Fruit fly (Drosophila melanogaster) whole organism, embryonic: ENCODE data around the gene mRpL27.
A peak's percentile ranks its signal among the peaks of the same experiment; 100 is the strongest.

Experiments
- ATbp ChIP-seq: fragments of 200-800 bp; sonication (Bioruptor generic); optimal IDR thresholded peaks from 2 replicates; lab custom pipeline; 2017; ENCODE audit warnings: missing biosample characterization, mild to moderate bottlenecking, missing genetic modification characterization, missing genetic modification reagents
- Asciz ChIP-seq: fragments of 200-800 bp; sonication (Bioruptor generic); optimal IDR thresholded peaks from 2 replicates; lab custom pipeline; 2017; ENCODE audit warnings: missing biosample characterization, mild to moderate bottlenecking, missing genetic modification characterization, missing genetic modification reagents
- BtbVII ChIP-seq: fragments of 200-800 bp; sonication (Bioruptor generic); optimal IDR thresholded peaks from 3 replicates; lab custom pipeline; 2017; ENCODE audit warnings: missing biosample characterization, mild to moderate bottlenecking, missing genetic modification characterization
- CG10462 ChIP-seq: fragments of 200-800 bp; sonication (Bioruptor generic); optimal IDR thresholded peaks from 2 replicates; lab custom pipeline; 2016; ENCODE audit warnings: missing biosample characterization, missing genetic modification characterization
- CG10565 ChIP-seq: fragments of 200-800 bp; sonication (Bioruptor generic); optimal IDR thresholded peaks from 3 replicates; lab custom pipeline; 2016; ENCODE audit warnings: missing biosample characterization, mild to moderate bottlenecking, missing genetic modification characterization
- CG11093 ChIP-seq: fragments of 200-800 bp; sonication (Bioruptor generic); IDR thresholded peaks from 3 replicates; pipeline ENCODE4 v1.3.6; 2022; ENCODE audit warnings: missing biosample characterization, missing genetic modification characterization
- CG13296 ChIP-seq: fragments of 200-800 bp; sonication (Bioruptor generic); optimal IDR thresholded peaks from 3 replicates; lab custom pipeline; 2018; ENCODE audit warnings: missing biosample characterization, mild to moderate bottlenecking, missing genetic modification characterization
- CG14667 ChIP-seq: fragments of 200-800 bp; sonication (Bioruptor generic); IDR thresholded peaks from 2 replicates; pipeline ENCODE4 v1.3.6; 2022; ENCODE audit warnings: missing biosample characterization, missing genetic modification characterization
- CG15269 ChIP-seq: fragments of 200-800 bp; sonication (Bioruptor generic); optimal IDR thresholded peaks from 2 replicates; lab custom pipeline; 2018; ENCODE audit warnings: missing biosample characterization, mild to moderate bottlenecking, missing genetic modification characterization, moderate library complexity
- CG17829 ChIP-seq: fragments of 200-800 bp; optimal IDR thresholded peaks from 2 replicates; lab custom pipeline; 2019; ENCODE audit warnings: missing biosample characterization, mild to moderate bottlenecking, missing genetic modification characterization, moderate library complexity
- CG17912 ChIP-seq: fragments of 200-800 bp; sonication (Bioruptor generic); optimal IDR thresholded peaks from 2 replicates; lab custom pipeline; 2018; ENCODE audit warnings: missing biosample characterization, mild to moderate bottlenecking, missing genetic modification characterization
- CG18262 ChIP-seq: fragments of 200-800 bp; optimal IDR thresholded peaks from 3 replicates; lab custom pipeline; 2019; ENCODE audit warnings: missing biosample characterization, mild to moderate bottlenecking, missing genetic modification characterization, moderate library complexity
- CG18476 ChIP-seq: fragments of 200-800 bp; sonication (Bioruptor generic); optimal IDR thresholded peaks from 2 replicates; lab custom pipeline; 2016; ENCODE audit warnings: missing biosample characterization, mild to moderate bottlenecking, missing genetic modification characterization
- CG2712 ChIP-seq: fragments of 200-800 bp; optimal IDR thresholded peaks from 3 replicates; lab custom pipeline; 2019; ENCODE audit warnings: missing biosample characterization, mild to moderate bottlenecking, missing genetic modification characterization, moderate library complexity
- CG31441 ChIP-seq: fragments of 200-800 bp; sonication (Bioruptor generic); IDR thresholded peaks from 2 replicates; pipeline ENCODE4 v1.3.6; 2022; ENCODE audit warnings: missing biosample characterization, missing genetic modification characterization
- CG6272 ChIP-seq: fragments of 200-800 bp; sonication (Bioruptor generic); IDR thresholded peaks from 2 replicates; pipeline ENCODE4 v1.3.6; 2022; ENCODE audit warnings: missing biosample characterization, missing genetic modification characterization
- CG6654 ChIP-seq: fragments of 200-800 bp; sonication (Bioruptor generic); optimal IDR thresholded peaks from 2 replicates; lab custom pipeline; 2017; ENCODE audit warnings: missing biosample characterization, mild to moderate bottlenecking, missing genetic modification characterization
- CG9727 ChIP-seq: fragments of 200-800 bp; sonication (Bioruptor generic); optimal IDR thresholded peaks from 3 replicates; lab custom pipeline; 2017; ENCODE audit warnings: missing biosample characterization, mild to moderate bottlenecking, missing genetic modification characterization
- CG9876 ChIP-seq: fragments of 200-800 bp; sonication (Bioruptor generic); optimal IDR thresholded peaks from 2 replicates; lab custom pipeline; 2016; ENCODE audit warnings: missing biosample characterization, missing genetic modification characterization
- Drgx ChIP-seq: fragments of 200-800 bp; sonication (Bioruptor generic); IDR thresholded peaks from 2 replicates; pipeline ENCODE4 v1.3.6; 2022; ENCODE audit warnings: missing biosample characterization, missing genetic modification characterization
- HLH3B ChIP-seq: fragments of 200-800 bp; sonication (Bioruptor generic); IDR thresholded peaks from 2 replicates; pipeline ENCODE4 v1.3.6; 2022; ENCODE audit warnings: missing biosample characterization, missing genetic modification characterization
- Hr78 ChIP-seq, 2 experiments: fragments of 200-800 bp in 1 of 2; fragments of >200 bp in 1 of 2; sonication (Bioruptor generic) in 1 of 2; optimal IDR thresholded peaks; 2 replicates each; lab custom pipeline; 2017 to 2019; ENCODE audit warnings: missing biosample characterization in 2 of 2, missing genetic modification characterization in 2 of 2, mild to moderate bottlenecking in 1 of 2, moderate library complexity in 1 of 2
- NC2α ChIP-seq: fragments of 200-800 bp; sonication (Bioruptor generic); optimal IDR thresholded peaks from 2 replicates; lab custom pipeline; 2016; ENCODE audit warnings: missing biosample characterization, missing genetic modification characterization
- NC2β ChIP-seq: fragments of 200-800 bp; sonication (Bioruptor generic); optimal IDR thresholded peaks from 2 replicates; lab custom pipeline; 2016; ENCODE audit warnings: missing biosample characterization, missing genetic modification characterization
- Neu2 ChIP-seq: fragments of 200-800 bp; sonication (Bioruptor generic); optimal IDR thresholded peaks from 3 replicates; lab custom pipeline; 2016; ENCODE audit warnings: missing biosample characterization, missing genetic modification characterization, borderline replicate concordance
- Oli ChIP-seq: fragments of 200-800 bp; sonication (Bioruptor generic); optimal IDR thresholded peaks from 2 replicates; lab custom pipeline; 2018; ENCODE audit warnings: missing biosample characterization, mild to moderate bottlenecking, missing genetic modification characterization, moderate library complexity
- Ravus ChIP-seq: fragments of 200-800 bp; sonication (Bioruptor generic); IDR thresholded peaks from 2 replicates; pipeline ENCODE4 v1.3.6; 2022; ENCODE audit warnings: missing biosample characterization, missing genetic modification characterization
- Side ChIP-seq: fragments of 200-800 bp; sonication (Bioruptor generic); optimal IDR thresholded peaks from 2 replicates; lab custom pipeline; 2016; ENCODE audit warnings: missing biosample characterization, missing genetic modification characterization
- Sin3A ChIP-seq: fragments of >200 bp; optimal IDR thresholded peaks from 2 replicates; lab custom pipeline; 2018
- Taf1 ChIP-seq: fragments of 200-800 bp; sonication (Bioruptor generic); IDR thresholded peaks from 2 replicates; pipeline ENCODE4 v1.3.6; 2022; ENCODE audit warnings: missing biosample characterization, missing genetic modification characterization
- aop ChIP-seq: fragments of 200-800 bp; sonication (Bioruptor generic); IDR thresholded peaks from 2 replicates; pipeline ENCODE4 v1.3.6; 2022; ENCODE audit warnings: missing biosample characterization, missing genetic modification characterization
- cwo ChIP-seq: fragments of 200-800 bp; sonication (Bioruptor generic); optimal IDR thresholded peaks from 3 replicates; lab custom pipeline; 2017; ENCODE audit warnings: missing biosample characterization, missing genetic modification characterization, mild to moderate bottlenecking, moderate library complexity, missing genetic modification reagents
- dati ChIP-seq: fragments of 200-800 bp; sonication (Bioruptor generic); IDR thresholded peaks from 2 replicates; pipeline ENCODE4 v1.3.6; 2022; ENCODE audit warnings: missing biosample characterization, missing genetic modification characterization
- dmrt11E ChIP-seq: fragments of 200-800 bp; sonication (Bioruptor generic); optimal IDR thresholded peaks from 3 replicates; lab custom pipeline; 2018; ENCODE audit warnings: missing biosample characterization, mild to moderate bottlenecking, missing genetic modification characterization, moderate library complexity
- fd64A ChIP-seq: fragments of 200-800 bp; sonication (Bioruptor generic); optimal IDR thresholded peaks from 3 replicates; lab custom pipeline; 2018; ENCODE audit warnings: missing biosample characterization, mild to moderate bottlenecking, missing genetic modification characterization
- fd96Cb ChIP-seq: fragments of 200-800 bp; sonication (Bioruptor generic); optimal IDR thresholded peaks from 2 replicates; lab custom pipeline; 2018; ENCODE audit warnings: missing biosample characterization, mild to moderate bottlenecking, missing genetic modification characterization, moderate library complexity
- grau ChIP-seq: fragments of 200-800 bp; optimal IDR thresholded peaks from 3 replicates; lab custom pipeline; 2019; ENCODE audit warnings: missing biosample characterization, mild to moderate bottlenecking, missing genetic modification characterization, moderate library complexity
- grn ChIP-seq: fragments of 200-800 bp; sonication (Bioruptor generic); optimal IDR thresholded peaks from 3 replicates; lab custom pipeline; 2017; ENCODE audit warnings: missing biosample characterization, missing genetic modification characterization
- inv ChIP-seq: fragments of 200-800 bp; sonication (Bioruptor generic); IDR thresholded peaks from 2 replicates; pipeline ENCODE4 v1.3.6; 2022; ENCODE audit warnings: missing biosample characterization, missing genetic modification characterization; ENCODE audit not compliant: partially characterized antibody
- jing ChIP-seq: fragments of 200-800 bp; sonication (Bioruptor generic); optimal IDR thresholded peaks from 2 replicates; lab custom pipeline; 2018; ENCODE audit warnings: missing biosample characterization, mild to moderate bottlenecking, missing genetic modification characterization
- lov ChIP-seq, 2 experiments: fragments of 200-800 bp in 1 of 2; fragments of >200 bp in 1 of 2; sonication (Bioruptor generic) in 1 of 2; IDR thresholded peaks in 1 of 2; optimal IDR thresholded peaks in 1 of 2; 2 replicates in 1 of 2; 3 replicates in 1 of 2; pipeline versions ENCODE4 v1.3.6 to Lab custom; 2017 to 2022; ENCODE audit warnings: missing biosample characterization in 1 of 2, missing genetic modification characterization in 1 of 2
- maf-S ChIP-seq: fragments of 200-800 bp; sonication (Bioruptor generic); optimal IDR thresholded peaks from 2 replicates; lab custom pipeline; 2016; ENCODE audit warnings: missing biosample characterization, missing genetic modification characterization
- mirr ChIP-seq: fragments of 200-800 bp; sonication (Bioruptor generic); optimal IDR thresholded peaks from 3 replicates; lab custom pipeline; 2018; ENCODE audit warnings: missing biosample characterization, mild to moderate bottlenecking, missing genetic modification characterization
- phol ChIP-seq: fragments of 200-800 bp; sonication (Bioruptor generic); optimal IDR thresholded peaks from 3 replicates; lab custom pipeline; 2018; ENCODE audit warnings: missing biosample characterization, mild to moderate bottlenecking, missing genetic modification characterization, moderate library complexity
- pros ChIP-seq: fragments of 200-800 bp; sonication (Bioruptor generic); optimal IDR thresholded peaks from 3 replicates; lab custom pipeline; 2019; ENCODE audit warnings: missing biosample characterization, mild to moderate bottlenecking, missing genetic modification characterization, moderate library complexity
- salm ChIP-seq: fragments of 200-800 bp; sonication (Bioruptor generic); optimal IDR thresholded peaks from 2 replicates; lab custom pipeline; 2018; ENCODE audit warnings: missing biosample characterization, mild to moderate bottlenecking, missing genetic modification characterization
- sens ChIP-seq: fragments of 200-800 bp; sonication (Bioruptor generic); peaks from one replicate; lab custom pipeline; 2016; ENCODE audit warnings: missing biosample characterization, missing genetic modification characterization
- sob ChIP-seq: fragments of 200-800 bp; sonication (Bioruptor generic); IDR thresholded peaks from 2 replicates; pipeline ENCODE4 v1.3.6; 2022; ENCODE audit warnings: missing biosample characterization, missing genetic modification characterization
- sr ChIP-seq: fragments of 200-800 bp; sonication (Bioruptor generic); IDR thresholded peaks from 3 replicates; pipeline ENCODE4 v1.3.6; 2022; ENCODE audit warnings: missing biosample characterization, missing genetic modification characterization
- trh ChIP-seq: fragments of 200-800 bp; sonication (Bioruptor generic); optimal IDR thresholded peaks from 2 replicates; lab custom pipeline; 2016; ENCODE audit warnings: missing biosample characterization, missing genetic modification characterization
- ttk ChIP-seq: fragments of 200-800 bp; sonication (Bioruptor generic); IDR thresholded peaks from 2 replicates; pipeline ENCODE4 v2.1.2; 2022; ENCODE audit warnings: missing biosample characterization, missing genetic modification characterization
- z ChIP-seq: fragments of 200-800 bp; sonication (Bioruptor generic); IDR thresholded peaks from 3 replicates; pipeline ENCODE4 v1.3.6; 2022; ENCODE audit warnings: missing biosample characterization, missing genetic modification characterization

The mRpL27 gene

DNA sequence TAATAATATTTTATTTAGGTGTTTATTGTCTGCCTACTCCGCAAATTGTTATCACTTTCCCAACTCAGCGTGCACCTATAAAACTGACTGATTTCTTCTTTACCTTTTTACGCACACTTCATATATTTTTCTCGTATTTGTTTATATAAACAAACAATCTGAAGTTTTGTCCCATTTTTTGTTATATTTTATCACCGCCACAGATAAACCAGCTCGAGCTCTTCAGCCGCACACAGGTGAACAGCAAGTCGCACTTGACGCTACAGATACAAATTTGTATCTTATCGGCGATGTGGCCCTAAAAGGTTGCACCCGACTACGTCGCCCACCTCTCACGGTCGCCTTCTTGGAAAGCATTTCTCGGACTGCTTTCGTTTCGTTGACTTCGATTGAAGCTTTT lies 16.0 kb upstream of the mRpL27 start:
- no peak for TF ChIP-seq HLH3B
- no peak for TF ChIP-seq grau (tag; lab: Kevin White, UChicago)
- TF ChIP-seq BtbVII (GFP tag; lab: Kevin White, UChicago) = peak; percentile 15
- TF ChIP-seq Asciz (GFP tag; lab: Kevin White, UChicago) = peak; percentile 36
- no peak for TF ChIP-seq inv
- TF ChIP-seq NC2α (GFP tag; lab: Kevin White, UChicago) = no peak
- TF ChIP-seq dmrt11E = no peak
- TF ChIP-seq Side (GFP tag; lab: Kevin White, UChicago) = no peak
- no peak for TF ChIP-seq sr (GFP tag; lab: Robert Waterston, UW)
- no peak for TF ChIP-seq CG31441
- no peak for TF ChIP-seq pros (GFP tag; lab: Kevin White, UChicago)
- no peak for TF ChIP-seq CG18476
- TF ChIP-seq maf-S (GFP tag; lab: Kevin White, UChicago) = no peak
- no peak for TF ChIP-seq NC2β
- TF ChIP-seq CG2712 (tag; lab: Kevin White, UChicago) = no peak
- TF ChIP-seq CG11093 (GFP tag; lab: Robert Waterston, UW) = no peak
- no peak for TF ChIP-seq Taf1 (GFP tag; lab: Robert Waterston, UW)
- no peak for TF ChIP-seq CG6272 (GFP tag; lab: Robert Waterston, UW)
- TF ChIP-seq aop (GFP tag; lab: Robert Waterston, UW) = no peak
- no peak for TF ChIP-seq CG14667 (GFP tag; lab: Robert Waterston, UW)
- no peak for TF ChIP-seq Neu2 (GFP tag; lab: Kevin White, UChicago)
- no peak for TF ChIP-seq mirr (GFP tag; lab: Kevin White, UChicago)
- no peak for TF ChIP-seq jing (GFP tag; lab: Kevin White, UChicago)
- TF ChIP-seq fd96Cb (tag; lab: Kevin White, UChicago) = no peak
- no peak for TF ChIP-seq CG10565 (GFP tag; lab: Kevin White, UChicago)
- no peak for TF ChIP-seq Drgx (GFP tag; lab: Robert Waterston, UW)
- no peak for TF ChIP-seq dati (GFP tag; lab: Robert Waterston, UW)
- peak; percentile 65 for TF ChIP-seq ATbp (GFP tag; lab: Kevin White, UChicago)
- no peak for TF ChIP-seq CG9876 (GFP tag; lab: Kevin White, UChicago)
- TF ChIP-seq CG13296 = peak; percentile 6
- peak; percentile 30 for TF ChIP-seq salm (tag; lab: Kevin White, UChicago)
- no peak for TF ChIP-seq CG9727
- TF ChIP-seq sens = peak; percentile 66
- no peak for TF ChIP-seq CG6654
- no peak for TF ChIP-seq trh (GFP tag; lab: Kevin White, UChicago)
- no peak for TF ChIP-seq Ravus
- TF ChIP-seq grn (GFP tag; lab: Kevin White, UChicago) = peak; percentile 53
- TF ChIP-seq CG10462 = no peak
- TF ChIP-seq Sin3A (lab: Kevin White, UChicago) = no peak
- no peak for TF ChIP-seq z (GFP tag; lab: Robert Waterston, UW)
- no peak for TF ChIP-seq cwo
- TF ChIP-seq ttk (GFP tag; lab: Robert Waterston, UW) = no peak
- TF ChIP-seq sob (GFP tag; lab: Robert Waterston, UW) = no peak
- TF ChIP-seq lov (optimal IDR thresholded peaks at IDR 0.05; lab: Kevin White, UChicago) = no peak
- TF ChIP-seq lov (GFP tag; IDR thresholded peaks at IDR 0.05; lab: Robert Waterston, UW) = no peak
- no peak for TF ChIP-seq phol (tag; lab: Kevin White, UChicago)
- TF ChIP-seq CG17912 (GFP tag; lab: Kevin White, UChicago) = no peak
- no peak for TF ChIP-seq CG17829 (tag; lab: Kevin White, UChicago)
- TF ChIP-seq CG15269 (tag; lab: Kevin White, UChicago) = peak; percentile 6
- peak in 1 of 2 experiments; percentile 79 for TF ChIP-seq Hr78 (GFP tag; optimal IDR thresholded peaks at IDR 0.05; lab: Kevin White, UChicago)
- TF ChIP-seq Oli (tag; lab: Kevin White, UChicago) = no peak
- no peak for TF ChIP-seq fd64A
- TF ChIP-seq CG18262 (tag; lab: Kevin White, UChicago) = no peak
